Worm (Caenorhabditis elegans) whole organism, mixed stage, embryonic: ENCODE results near the gene wapl-1.

Experiments
- elt-1 ChIP-seq: sonication (generic microtip); optimal IDR thresholded peaks from 2 replicates; lab custom pipeline; 2017; ENCODE audit warnings: missing genetic modification characterization, mild to moderate bottlenecking, missing compliant biosample characterization, antibody characterized with exemption, moderate library complexity, borderline replicate concordance; ENCODE audit not compliant: insufficient read depth
- elt-3 ChIP-seq: fragments of 150-350 bp; optimal IDR thresholded peaks from 2 replicates; lab custom pipeline; 2014; ENCODE audit warnings: missing biosample characterization, missing genetic modification characterization
- lsy-2 ChIP-seq: fragments of 150-350 bp; optimal IDR thresholded peaks from 2 replicates; lab custom pipeline; 2014; ENCODE audit warnings: missing biosample characterization, missing genetic modification characterization
- nhr-76 ChIP-seq: sonication (generic microtip); optimal IDR thresholded peaks from 2 replicates; lab custom pipeline; 2017; ENCODE audit warnings: missing biosample characterization, missing genetic modification characterization
- snpc-4 ChIP-seq: fragments of 150-350 bp; optimal IDR thresholded peaks from 2 replicates; lab custom pipeline; 2014; ENCODE audit warnings: missing biosample characterization, missing genetic modification characterization

ce11 chrIV:4468046-4468727 lies 22.6 kb upstream of the wapl-1 start:
- TF ChIP-seq elt-1 (tag; lab: Kevin White, UChicago) (no peak), lsy-2 (no peak), elt-3 (tag; lab: Kevin White, UChicago) (no peak), snpc-4 (no peak), nhr-76 (tag; lab: Kevin White, UChicago) (no peak)
